Fruit fly (Drosophila melanogaster) S2 (cell line): ENCODE data around the gene CG18284.

Source experiments
- CG8478 ChIP-seq: fragments of >200 bp; optimal IDR thresholded peaks from 2 replicates; lab custom pipeline; 2018
- CTCF ChIP-seq, 2 experiments: fragments of >200 bp; optimal IDR thresholded peaks; 2 replicates each; lab custom pipeline; 2018

- no peak for TF ChIP-seq CG8478
- no peak for TF ChIP-seq CTCF (optimal IDR thresholded peaks at IDR 0.05; lab: Kevin White, UChicago)
These were observed 33.9 kb downstream of the CG18284 start for dm6 chr2L:10677715-10678088.
